Worm (Caenorhabditis elegans) whole organism, early embryonic: ENCODE results near the gene T10H9.1.

Experiments used
- B0310.2 ChIP-seq: sonication (generic microtip); optimal IDR thresholded peaks from 2 replicates; lab custom pipeline; 2016; ENCODE audit warnings: mild to moderate bottlenecking, missing genetic modification characterization, missing compliant biosample characterization
- F13C5.2 ChIP-seq: sonication (generic microtip); optimal IDR thresholded peaks from 2 replicates; lab custom pipeline; 2017; ENCODE audit warnings: mild to moderate bottlenecking, missing genetic modification characterization, inconsistent platforms, missing compliant biosample characterization
- aly-1 ChIP-seq: sonication (generic microtip); optimal IDR thresholded peaks from 2 replicates; lab custom pipeline; 2016; ENCODE audit warnings: missing genetic modification characterization, missing compliant biosample characterization
- ama-1 ChIP-seq: fragments of 150-350 bp; optimal IDR thresholded peaks from 2 replicates; lab custom pipeline; 2014
- ceh-13 ChIP-seq: fragments of 200-800 bp; sonication (Bioruptor generic); optimal IDR thresholded peaks from 2 replicates; lab custom pipeline; 2018; ENCODE audit warnings: mild to moderate bottlenecking, missing genetic modification characterization, missing compliant biosample characterization
- ceh-36 ChIP-seq: sonication (generic microtip); optimal IDR thresholded peaks from 2 replicates; lab custom pipeline; 2016; ENCODE audit warnings: missing genetic modification characterization, inconsistent platforms, missing compliant biosample characterization
- ets-7 ChIP-seq: sonication (generic microtip); optimal IDR thresholded peaks from 2 replicates; lab custom pipeline; 2016; ENCODE audit warnings: missing genotype, missing genetic modification characterization, missing compliant biosample characterization
- flt-1 ChIP-seq: fragments of 200-800 bp; sonication (Bioruptor generic); IDR thresholded peaks from 2 replicates; pipeline ENCODE4 v1.3.6; 2022; ENCODE audit warnings: missing genetic modification characterization, missing compliant biosample characterization
- hmbx-1 ChIP-seq: sonication (generic microtip); optimal IDR thresholded peaks from 2 replicates; lab custom pipeline; 2016; ENCODE audit warnings: mild to moderate bottlenecking, missing genetic modification characterization, missing compliant biosample characterization
- hmg-4 ChIP-seq: fragments of 200-800 bp; sonication (Bioruptor generic); optimal IDR thresholded peaks from 2 replicates; lab custom pipeline; 2018; ENCODE audit warnings: mild to moderate bottlenecking, missing genetic modification characterization, missing compliant biosample characterization
- hnd-1 ChIP-seq: sonication (generic microtip); optimal IDR thresholded peaks from 2 replicates; lab custom pipeline; 2016; ENCODE audit warnings: missing genetic modification characterization, missing compliant biosample characterization
- pes-1 ChIP-seq: fragments of 200-800 bp; sonication (Bioruptor generic); IDR thresholded peaks from 2 replicates; pipeline ENCODE4 v1.3.6; 2022; ENCODE audit warnings: missing genetic modification reagents, missing genetic modification characterization, missing compliant biosample characterization
- scrt-1 ChIP-seq: fragments of 200-800 bp; sonication (Bioruptor generic); IDR thresholded peaks from 2 replicates; pipeline ENCODE4 v1.3.6; 2022; ENCODE audit warnings: missing genetic modification characterization, missing compliant biosample characterization
- sea-1 ChIP-seq: fragments of 200-800 bp; sonication (Bioruptor generic); conservative IDR thresholded peaks from 2 replicates; pipeline ENCODE4 v1.3.6; 2022; ENCODE audit warnings: missing genetic modification characterization, missing compliant biosample characterization
- tbx-11 ChIP-seq: fragments of 200-800 bp; sonication (Bioruptor generic); IDR thresholded peaks from 2 replicates; pipeline ENCODE4 v1.3.6; 2022; ENCODE audit warnings: missing genetic modification characterization, missing compliant biosample characterization
- tbx-37 ChIP-seq: fragments of 200-800 bp; sonication (Bioruptor generic); conservative IDR thresholded peaks from 2 replicates; pipeline ENCODE4 v1.3.6; 2022; ENCODE audit warnings: missing genetic modification reagents, missing genetic modification characterization, missing compliant biosample characterization
- tra-4 ChIP-seq: sonication (generic microtip); optimal IDR thresholded peaks from 2 replicates; lab custom pipeline; 2017; ENCODE audit warnings: missing genetic modification characterization, missing compliant biosample characterization

Gene T10H9.1

DNA sequence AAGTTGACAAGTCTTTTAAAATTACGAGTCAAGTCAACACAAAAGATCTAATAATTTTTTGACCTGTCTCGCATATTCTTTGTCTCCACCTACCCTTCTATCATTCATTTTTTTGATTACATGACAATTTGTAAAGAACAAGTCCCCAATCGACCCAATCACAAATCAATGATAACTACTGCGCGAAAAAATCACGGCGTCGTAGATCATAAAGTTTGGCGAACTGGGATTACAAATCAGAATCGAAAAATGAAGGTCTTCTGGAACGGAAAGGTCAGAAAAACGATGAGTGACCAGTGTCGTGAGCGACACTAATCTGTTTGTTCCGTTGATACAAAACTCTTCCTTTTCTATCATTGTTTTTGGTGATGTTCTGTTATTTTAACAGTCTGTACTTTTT is 40.7 kb downstream of the T10H9.1 start:
- TF ChIP-seq ceh-36 (no peak), aly-1 (no peak), scrt-1 (GFP tag; lab: Robert Waterston, UW) (no peak), tbx-37 (GFP tag; lab: Robert Waterston, UW) (no peak), tbx-11 (GFP tag; lab: Robert Waterston, UW) (no peak), hmg-4 (GFP tag; lab: Kevin White, UChicago) (no peak), ama-1 (no peak), sea-1 (GFP tag; lab: Robert Waterston, UW) (no peak), pes-1 (GFP tag; lab: Robert Waterston, UW) (no peak), flt-1 (GFP tag; lab: Robert Waterston, UW) (no peak), tra-4 (tag; lab: Kevin White, UChicago) (no peak)

DNA sequence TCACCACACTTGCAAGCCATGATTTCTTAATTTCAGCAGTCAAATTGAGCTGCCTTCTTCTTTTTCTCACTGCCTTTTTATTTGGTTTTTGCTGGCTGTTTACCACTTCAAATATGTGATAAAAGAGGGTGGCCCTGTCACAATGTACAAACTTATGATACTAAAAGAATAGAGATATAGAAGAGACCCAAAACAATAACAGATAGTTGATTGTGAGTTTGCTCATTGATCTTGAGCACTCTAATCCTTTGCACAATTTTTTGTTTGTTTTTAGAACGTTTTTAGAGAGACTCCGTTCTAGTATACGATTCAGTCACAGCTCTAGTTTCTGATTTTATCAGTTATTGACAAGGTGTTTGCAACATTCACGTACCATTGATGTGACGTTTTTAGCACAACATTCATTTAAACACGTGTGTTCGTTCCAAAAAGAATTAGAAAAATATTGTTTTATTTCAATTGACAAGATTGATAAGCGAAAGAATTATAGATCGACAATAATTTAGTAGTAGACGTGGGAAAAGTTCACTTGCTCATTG is 42.5 kb downstream of the T10H9.1 start, which contains the start of gene mtl-1:
mtl-1 (minus strand) TSS at position 51 of the 539 bp plus-strand sequence.
- no peak for TF ChIP-seq tbx-37 (GFP tag; lab: Robert Waterston, UW)
- no peak for TF ChIP-seq aly-1
- no peak for TF ChIP-seq flt-1 (GFP tag; lab: Robert Waterston, UW)
- TF ChIP-seq ets-7 (tag; lab: Kevin White, UChicago): no peak
- no peak for TF ChIP-seq tbx-11 (GFP tag; lab: Robert Waterston, UW)

ce11 chrV:6694668-6695067 is 45.3 kb downstream of the T10H9.1 start, which contains the start of gene W02F12.8:
W02F12.8 (minus strand) TSS chrV:6694768.
- TF ChIP-seq aly-1: no peak
- TF ChIP-seq B0310.2 (tag; lab: Kevin White, UChicago): no peak
- TF ChIP-seq sea-1 (GFP tag; lab: Robert Waterston, UW): no peak
- no peak for TF ChIP-seq ets-7 (tag; lab: Kevin White, UChicago)
- no peak for TF ChIP-seq hnd-1 (tag; lab: Kevin White, UChicago)
- no peak for TF ChIP-seq pes-1 (GFP tag; lab: Robert Waterston, UW)
- no peak for TF ChIP-seq ceh-13
- no peak for TF ChIP-seq tbx-37 (GFP tag; lab: Robert Waterston, UW)
- TF ChIP-seq tra-4 (tag; lab: Kevin White, UChicago): no peak
- no peak for TF ChIP-seq scrt-1 (GFP tag; lab: Robert Waterston, UW)
- no peak for TF ChIP-seq flt-1 (GFP tag; lab: Robert Waterston, UW)
- TF ChIP-seq tbx-11 (GFP tag; lab: Robert Waterston, UW): no peak
- TF ChIP-seq hmbx-1: no peak
- no peak for TF ChIP-seq ceh-36

ce11 chrV:6697552-6697951 is 48.1 kb downstream of the T10H9.1 start, which contains the start of gene W02F12.2:
W02F12.2 (minus strand) TSS chrV:6697652.
- TF ChIP-seq hmg-4 (GFP tag; lab: Kevin White, UChicago) (no peak), ceh-13 (no peak), hmbx-1 (no peak), tra-4 (tag; lab: Kevin White, UChicago) (no peak), ets-7 (tag; lab: Kevin White, UChicago) (no peak), aly-1 (no peak), scrt-1 (GFP tag; lab: Robert Waterston, UW) (no peak), hnd-1 (tag; lab: Kevin White, UChicago) (no peak), sea-1 (GFP tag; lab: Robert Waterston, UW) (no peak), flt-1 (GFP tag; lab: Robert Waterston, UW) (no peak), ceh-36 (no peak), F13C5.2 (no peak), tbx-11 (GFP tag; lab: Robert Waterston, UW) (no peak), B0310.2 (tag; lab: Kevin White, UChicago) (no peak), ama-1 (no peak), tbx-37 (GFP tag; lab: Robert Waterston, UW) (no peak), pes-1 (GFP tag; lab: Robert Waterston, UW) (no peak)

DNA sequence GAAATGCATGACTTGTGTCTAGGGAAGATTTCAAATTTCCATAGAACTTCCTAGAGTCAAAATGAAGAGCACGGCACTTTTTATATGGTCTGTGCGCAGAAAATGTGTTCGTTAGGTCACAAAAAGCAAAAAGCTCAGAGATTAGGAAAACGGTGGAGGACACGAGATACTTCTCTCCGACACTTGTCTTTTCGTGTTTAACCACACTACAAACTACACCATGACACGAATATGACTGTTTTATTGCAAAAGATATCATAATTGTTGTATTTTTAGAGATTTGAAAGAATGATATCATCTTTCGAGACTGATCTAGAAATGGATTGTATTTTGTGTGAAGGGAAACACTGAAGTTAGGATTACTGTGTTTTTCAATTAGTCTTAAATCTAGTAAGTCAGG is 49.6 kb downstream of the T10H9.1 start:
- TF ChIP-seq tra-4 (tag; lab: Kevin White, UChicago) (no peak), aly-1 (no peak), pes-1 (GFP tag; lab: Robert Waterston, UW) (no peak), sea-1 (GFP tag; lab: Robert Waterston, UW) (no peak), hnd-1 (tag; lab: Kevin White, UChicago) (no peak), tbx-11 (GFP tag; lab: Robert Waterston, UW) (no peak)

DNA sequence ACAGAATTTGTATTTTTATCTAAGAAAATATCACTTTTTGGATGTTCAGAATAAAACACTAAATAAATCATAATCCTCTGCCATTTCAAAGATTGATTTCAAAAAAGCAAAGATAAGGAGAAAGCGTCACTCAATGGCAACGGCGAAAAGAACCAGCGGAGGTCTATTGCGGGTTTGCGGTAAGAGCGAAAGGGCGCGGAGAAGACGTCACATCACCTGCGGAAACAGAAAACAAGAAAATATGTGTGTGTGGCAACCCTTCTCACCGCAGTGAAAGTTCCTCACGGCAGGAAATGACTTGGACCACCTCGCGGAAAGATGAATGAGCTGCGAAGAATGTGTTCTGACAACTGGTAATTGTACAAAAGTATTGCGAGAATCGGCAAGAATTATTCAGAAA is 50.4 kb downstream of the T10H9.1 start:
- TF ChIP-seq sea-1 (GFP tag; lab: Robert Waterston, UW) (no peak), scrt-1 (GFP tag; lab: Robert Waterston, UW) (no peak), ceh-13 (no peak), flt-1 (GFP tag; lab: Robert Waterston, UW) (no peak), B0310.2 (tag; lab: Kevin White, UChicago) (no peak), ceh-36 (no peak), hnd-1 (tag; lab: Kevin White, UChicago) (no peak), ama-1 (no peak)
